Fruit fly (Drosophila melanogaster) whole organism, embryonic: ENCODE data around the gene Rab40.

Experiments used
- Asciz ChIP-seq: fragments of 200-800 bp; sonication (Bioruptor generic); optimal IDR thresholded peaks from 2 replicates; lab custom pipeline; 2017; ENCODE audit warnings: missing biosample characterization, mild to moderate bottlenecking, missing genetic modification characterization, missing genetic modification reagents
- BtbVII ChIP-seq: fragments of 200-800 bp; sonication (Bioruptor generic); optimal IDR thresholded peaks from 3 replicates; lab custom pipeline; 2017; ENCODE audit warnings: missing biosample characterization, mild to moderate bottlenecking, missing genetic modification characterization
- CG10209 ChIP-seq: fragments of 200-800 bp; sonication (Bioruptor generic); optimal IDR thresholded peaks from 3 replicates; lab custom pipeline; 2017; ENCODE audit warnings: missing biosample characterization, mild to moderate bottlenecking, missing genetic modification characterization, missing genetic modification reagents
- CG10321 ChIP-seq: fragments of 200-800 bp; sonication (Bioruptor generic); IDR thresholded peaks from 2 replicates; pipeline ENCODE4 v1.3.6; 2022; ENCODE audit warnings: missing biosample characterization, missing genetic modification characterization
- CG10366 ChIP-seq: fragments of 200-800 bp; sonication (Bioruptor generic); IDR thresholded peaks from 2 replicates; pipeline ENCODE4 v1.3.6; 2022; ENCODE audit warnings: missing biosample characterization, missing genetic modification characterization
- CG10431 ChIP-seq: fragments of 200-800 bp; sonication (Bioruptor generic); optimal IDR thresholded peaks from 3 replicates; lab custom pipeline; 2018; ENCODE audit warnings: missing biosample characterization, mild to moderate bottlenecking, missing genetic modification characterization
- CG10462 ChIP-seq: fragments of 200-800 bp; sonication (Bioruptor generic); optimal IDR thresholded peaks from 2 replicates; lab custom pipeline; 2016; ENCODE audit warnings: missing biosample characterization, missing genetic modification characterization
- CG10543 ChIP-seq: fragments of 200-800 bp; sonication (Bioruptor generic); optimal IDR thresholded peaks from 3 replicates; lab custom pipeline; 2017; ENCODE audit warnings: missing biosample characterization, mild to moderate bottlenecking, missing genetic modification characterization, moderate library complexity
- CG11085 ChIP-seq: fragments of 200-800 bp; sonication (Bioruptor generic); IDR thresholded peaks from 2 replicates; pipeline ENCODE4 v1.3.6; 2022; ENCODE audit warnings: missing biosample characterization, missing genetic modification characterization
- CG13624 ChIP-seq: fragments of 200-800 bp; sonication (Bioruptor generic); optimal IDR thresholded peaks from 2 replicates; lab custom pipeline; 2016; ENCODE audit warnings: missing biosample characterization, missing genetic modification characterization
- CG13775 ChIP-seq: fragments of 200-800 bp; sonication (Bioruptor generic); optimal IDR thresholded peaks from 3 replicates; lab custom pipeline; 2017; ENCODE audit warnings: missing biosample characterization, mild to moderate bottlenecking, missing genetic modification characterization
- CG15011 ChIP-seq: fragments of 200-800 bp; sonication (Bioruptor generic); optimal IDR thresholded peaks from 3 replicates; lab custom pipeline; 2018; ENCODE audit warnings: missing biosample characterization, mild to moderate bottlenecking, missing genetic modification characterization
- CG17568 ChIP-seq: fragments of 200-800 bp; sonication (Bioruptor generic); optimal IDR thresholded peaks from 2 replicates; lab custom pipeline; 2018; ENCODE audit warnings: missing biosample characterization, mild to moderate bottlenecking, missing genetic modification characterization, moderate library complexity
- CG30020 ChIP-seq: fragments of 200-800 bp; optimal IDR thresholded peaks from 2 replicates; lab custom pipeline; 2019; ENCODE audit warnings: missing biosample characterization, mild to moderate bottlenecking, missing genetic modification characterization, moderate library complexity
- CG33557 ChIP-seq: fragments of 200-800 bp; sonication (Bioruptor generic); optimal IDR thresholded peaks from 2 replicates; lab custom pipeline; 2019; ENCODE audit warnings: missing biosample characterization, mild to moderate bottlenecking, missing genetic modification characterization, moderate library complexity
- CG34422 ChIP-seq: fragments of 200-800 bp; sonication (Bioruptor generic); IDR thresholded peaks from 3 replicates; pipeline ENCODE4 v1.3.6; 2022; ENCODE audit warnings: missing biosample characterization, missing genetic modification characterization
- CG4282 ChIP-seq: fragments of 200-800 bp; sonication (Bioruptor generic); optimal IDR thresholded peaks from 2 replicates; lab custom pipeline; 2016; ENCODE audit warnings: missing biosample characterization, missing genetic modification characterization
- CG4404 ChIP-seq: fragments of 200-800 bp; sonication (Bioruptor generic); IDR thresholded peaks from 2 replicates; pipeline ENCODE4 v1.3.6; 2022; ENCODE audit warnings: missing biosample characterization, missing genetic modification characterization
- CG6272 ChIP-seq: fragments of 200-800 bp; sonication (Bioruptor generic); IDR thresholded peaks from 2 replicates; pipeline ENCODE4 v1.3.6; 2022; ENCODE audit warnings: missing biosample characterization, missing genetic modification characterization
- CG8388 ChIP-seq: fragments of 200-800 bp; sonication (Bioruptor generic); optimal IDR thresholded peaks from 2 replicates; lab custom pipeline; 2019; ENCODE audit warnings: missing biosample characterization, mild to moderate bottlenecking, missing genetic modification characterization, moderate library complexity
- CG9932 ChIP-seq: fragments of 200-800 bp; sonication (Bioruptor generic); IDR thresholded peaks from 2 replicates; pipeline ENCODE4 v1.3.6; 2022; ENCODE audit warnings: missing biosample characterization, missing genetic modification characterization
- CHES-1-like ChIP-seq: fragments of 200-800 bp; sonication (Bioruptor generic); optimal IDR thresholded peaks from 2 replicates; lab custom pipeline; 2016; ENCODE audit warnings: missing biosample characterization, missing genetic modification characterization
- CoRest ChIP-seq: fragments of 200-800 bp; sonication (Bioruptor generic); optimal IDR thresholded peaks from 3 replicates; lab custom pipeline; 2018; ENCODE audit warnings: missing biosample characterization, mild to moderate bottlenecking, missing genetic modification characterization, moderate library complexity
- E2f1 ChIP-seq: fragments of 200-800 bp; sonication (Bioruptor generic); IDR thresholded peaks from 2 replicates; pipeline ENCODE4 v1.3.6; 2022; ENCODE audit warnings: missing biosample characterization, missing genetic modification characterization
- Eip74EF ChIP-seq, 2 experiments: fragments of 200-800 bp in 1 of 2; fragments of >200 bp in 1 of 2; sonication (Bioruptor generic) in 1 of 2; optimal IDR thresholded peaks; 2 replicates each; lab custom pipeline; 2017 to 2019; ENCODE audit warnings: missing biosample characterization in 2 of 2, missing genetic modification characterization in 2 of 2, mild to moderate bottlenecking in 1 of 2, moderate library complexity in 1 of 2
- NK7.1 ChIP-seq: fragments of 200-800 bp; sonication (Bioruptor generic); optimal IDR thresholded peaks from 3 replicates; lab custom pipeline; 2016; ENCODE audit warnings: missing biosample characterization, missing genetic modification characterization
- Rfx ChIP-seq: fragments of 200-800 bp; sonication (Bioruptor generic); IDR thresholded peaks from 2 replicates; pipeline ENCODE4 v1.3.6; 2022; ENCODE audit warnings: missing biosample characterization, missing genetic modification characterization
- Sin3A ChIP-seq: fragments of >200 bp; optimal IDR thresholded peaks from 2 replicates; lab custom pipeline; 2018
- Six4 ChIP-seq: fragments of 200-800 bp; sonication (Bioruptor generic); optimal IDR thresholded peaks from 2 replicates; lab custom pipeline; 2016; ENCODE audit warnings: missing biosample characterization, missing genetic modification characterization
- Tbp ChIP-seq: fragments of >200 bp; optimal IDR thresholded peaks from 2 replicates; lab custom pipeline; 2018; ENCODE audit warnings: missing biosample characterization, missing genetic modification characterization
- Vsx1 ChIP-seq: fragments of 200-800 bp; sonication (Bioruptor generic); optimal IDR thresholded peaks from 2 replicates; lab custom pipeline; 2017; ENCODE audit warnings: missing biosample characterization, mild to moderate bottlenecking, missing genetic modification characterization, missing genetic modification reagents
- amos ChIP-seq: fragments of 200-800 bp; sonication (Bioruptor generic); IDR thresholded peaks from 2 replicates; pipeline ENCODE4 v1.3.6; 2022; ENCODE audit warnings: missing biosample characterization, missing genetic modification characterization; ENCODE audit not compliant: partially characterized antibody
- caup ChIP-seq: fragments of 200-800 bp; sonication (Bioruptor generic); optimal IDR thresholded peaks from 3 replicates; lab custom pipeline; 2017; ENCODE audit warnings: missing biosample characterization, mild to moderate bottlenecking, missing genetic modification characterization, moderate library complexity; ENCODE audit not compliant: severe bottlenecking
- ci ChIP-seq: fragments of 200-800 bp; sonication (Bioruptor generic); IDR thresholded peaks from 3 replicates; pipeline ENCODE4 v1.3.6; 2022; ENCODE audit warnings: missing biosample characterization, missing genetic modification characterization
- disco-r ChIP-seq: fragments of 200-800 bp; sonication (Bioruptor generic); optimal IDR thresholded peaks from 2 replicates; lab custom pipeline; 2016; ENCODE audit warnings: missing biosample characterization, missing genetic modification characterization
- gcm ChIP-seq: fragments of 200-800 bp; sonication (Bioruptor generic); optimal IDR thresholded peaks from 2 replicates; lab custom pipeline; 2019; ENCODE audit warnings: missing biosample characterization, mild to moderate bottlenecking, missing genetic modification characterization, moderate library complexity
- h ChIP-seq: fragments of >200 bp; optimal IDR thresholded peaks from 2 replicates; lab custom pipeline; 2017
- hth ChIP-seq: fragments of >200 bp; optimal IDR thresholded peaks from 2 replicates; lab custom pipeline; 2017; ENCODE audit warnings: inconsistent platforms
- jing ChIP-seq: fragments of 200-800 bp; sonication (Bioruptor generic); optimal IDR thresholded peaks from 2 replicates; lab custom pipeline; 2018; ENCODE audit warnings: missing biosample characterization, mild to moderate bottlenecking, missing genetic modification characterization
- lbe ChIP-seq: fragments of 200-800 bp; sonication (Bioruptor generic); optimal IDR thresholded peaks from 2 replicates; lab custom pipeline; 2016; ENCODE audit warnings: missing biosample characterization, mild to moderate bottlenecking, missing genetic modification characterization
- lilli ChIP-seq: fragments of 200-800 bp; sonication (Bioruptor generic); optimal IDR thresholded peaks from 3 replicates; lab custom pipeline; 2016; ENCODE audit warnings: missing biosample characterization, missing genetic modification characterization
- mirr ChIP-seq: fragments of 200-800 bp; sonication (Bioruptor generic); optimal IDR thresholded peaks from 3 replicates; lab custom pipeline; 2018; ENCODE audit warnings: missing biosample characterization, mild to moderate bottlenecking, missing genetic modification characterization
- pb ChIP-seq: fragments of 200-800 bp; sonication (Bioruptor generic); optimal IDR thresholded peaks from 3 replicates; lab custom pipeline; 2016; ENCODE audit warnings: missing biosample characterization, missing genetic modification characterization
- phol ChIP-seq: fragments of 200-800 bp; sonication (Bioruptor generic); optimal IDR thresholded peaks from 3 replicates; lab custom pipeline; 2018; ENCODE audit warnings: missing biosample characterization, mild to moderate bottlenecking, missing genetic modification characterization, moderate library complexity
- prd ChIP-seq, 3 experiments: fragments of >200 bp in 2 of 3; fragments of 200-800 bp in 1 of 3; sonication (Bioruptor generic) in 1 of 3; optimal IDR thresholded peaks in 2 of 3; IDR thresholded peaks in 1 of 3; 2 replicates in 2 of 3; 3 replicates in 1 of 3; pipeline versions ENCODE4 v1.3.6 to Lab custom; 2017 to 2022; ENCODE audit warnings: missing biosample characterization in 1 of 3, missing genetic modification characterization in 1 of 3
- pros ChIP-seq: fragments of 200-800 bp; sonication (Bioruptor generic); optimal IDR thresholded peaks from 3 replicates; lab custom pipeline; 2019; ENCODE audit warnings: missing biosample characterization, mild to moderate bottlenecking, missing genetic modification characterization, moderate library complexity
- salm ChIP-seq: fragments of 200-800 bp; sonication (Bioruptor generic); optimal IDR thresholded peaks from 2 replicates; lab custom pipeline; 2018; ENCODE audit warnings: missing biosample characterization, mild to moderate bottlenecking, missing genetic modification characterization
- sima ChIP-seq: fragments of 200-800 bp; sonication (Bioruptor generic); optimal IDR thresholded peaks from 2 replicates; lab custom pipeline; 2016; ENCODE audit warnings: missing biosample characterization, missing genetic modification characterization
- sisA ChIP-seq: fragments of 200-800 bp; sonication (Bioruptor generic); IDR thresholded peaks from 2 replicates; pipeline ENCODE4 v1.3.6; 2022; ENCODE audit warnings: missing biosample characterization, missing genetic modification characterization
- sr ChIP-seq: fragments of 200-800 bp; sonication (Bioruptor generic); IDR thresholded peaks from 3 replicates; pipeline ENCODE4 v1.3.6; 2022; ENCODE audit warnings: missing biosample characterization, missing genetic modification characterization
- vnd ChIP-seq: fragments of 200-800 bp; sonication (Bioruptor generic); IDR thresholded peaks from 3 replicates; pipeline ENCODE4 v1.3.6; 2022; ENCODE audit warnings: missing biosample characterization, missing genetic modification characterization; ENCODE audit not compliant: partially characterized antibody
- yki ChIP-seq: fragments of >200 bp; optimal IDR thresholded peaks from 3 replicates; lab custom pipeline; 2018

Rab40 gene

DNA sequence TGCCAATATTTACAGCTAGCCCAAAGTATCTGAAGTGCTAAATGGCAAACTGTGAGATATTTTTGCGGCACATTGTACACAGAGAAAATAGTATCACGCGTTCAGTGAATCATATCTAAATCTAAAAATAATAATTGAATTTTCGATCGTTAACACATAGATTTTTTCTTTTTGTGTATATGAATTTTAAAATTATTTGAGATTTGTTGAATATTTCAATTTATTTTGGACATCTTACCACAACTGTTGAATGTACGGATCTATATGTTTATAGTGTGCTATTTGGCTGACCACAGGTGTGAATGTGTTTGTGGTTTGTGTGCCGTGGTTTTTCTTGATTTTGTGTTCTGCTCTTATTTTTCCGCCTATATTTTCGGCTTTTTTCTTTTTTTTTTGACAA, 6.9 kb upstream of the Rab40 start (continued):
- TF ChIP-seq Vsx1 (GFP tag; lab: Kevin White, UChicago) (no peak), sr (no peak), Six4 (peak; percentile 50), Rfx (GFP tag; lab: Robert Waterston, UW) (peak; percentile 74), CG30020 (tag; lab: Kevin White, UChicago) (no peak), CG10543 (GFP tag; lab: Kevin White, UChicago) (no peak), CG4404 (GFP tag; lab: Robert Waterston, UW) (no peak), CG6272 (GFP tag; lab: Robert Waterston, UW) (no peak), NK7.1 (GFP tag; lab: Kevin White, UChicago) (no peak), CG10366 (GFP tag; lab: Robert Waterston, UW) (0 out of 2 replicates have a peak, but pooled peaks have one; percentile 40), CG17568 (GFP tag; lab: Kevin White, UChicago) (no peak), salm (no peak), CG10321 (no peak), lbe (GFP tag; lab: Kevin White, UChicago) (no peak), CG11085 (GFP tag; lab: Robert Waterston, UW) (0 out of 2 replicates have a peak, but pooled peaks have one; percentile 33), BtbVII (GFP tag; lab: Kevin White, UChicago) (peak; percentile 41), prd (optimal IDR thresholded peaks at IDR 0.05; lab: Kevin White, UChicago) (no peak), prd (GFP tag; IDR thresholded peaks at IDR 0.05; lab: Robert Waterston, UW) (peak; percentile 60; the same call in 2 of the 3 replicates), phol (tag; lab: Kevin White, UChicago) (peak; percentile 61), hth (lab: Kevin White, UChicago) (no peak), caup (GFP tag; lab: Kevin White, UChicago) (peak; percentile 19), vnd (GFP tag; lab: Robert Waterston, UW) (no peak), CG9932 (GFP tag; lab: Robert Waterston, UW) (peak; percentile 75), CHES-1-like (peak; percentile 7), yki (lab: Kevin White, UChicago) (no peak), E2f1 (GFP tag; lab: Robert Waterston, UW) (0 out of 2 replicates have a peak, but pooled peaks have one; percentile 8), sima (GFP tag; lab: Kevin White, UChicago) (no peak), Tbp (no peak), lilli (GFP tag; lab: Kevin White, UChicago) (peak; percentile 67), pb (GFP tag; lab: Kevin White, UChicago) (peak; percentile 7), CG34422 (GFP tag; lab: Robert Waterston, UW) (no peak), CG15011 (GFP tag; lab: Kevin White, UChicago) (peak; percentile 46), mirr (GFP tag; lab: Kevin White, UChicago) (no peak), CG10209 (peak; percentile 67), CoRest (tag; lab: Kevin White, UChicago) (peak; percentile 69), sisA (peak; percentile 61; the same call in 1 of the 2 replicates), amos (GFP tag; lab: Robert Waterston, UW) (no peak), CG13775 (GFP tag; lab: Kevin White, UChicago) (peak; percentile 64), CG8388 (GFP tag; lab: Kevin White, UChicago) (peak; percentile 47), CG4282 (GFP tag; lab: Kevin White, UChicago) (no peak), CG10431 (GFP tag; lab: Kevin White, UChicago) (no peak), gcm (GFP tag; lab: Kevin White, UChicago) (no peak), CG10462 (GFP tag; lab: Kevin White, UChicago) (no peak), ci (GFP tag; lab: Robert Waterston, UW) (no peak), pros (GFP tag; lab: Kevin White, UChicago) (no peak), disco-r (GFP tag; lab: Kevin White, UChicago) (no peak), CG33557 (GFP tag; lab: Kevin White, UChicago) (no peak), h (lab: Kevin White, UChicago) (no peak), Sin3A (no peak), jing (GFP tag; lab: Kevin White, UChicago) (no peak), Eip74EF (GFP tag; optimal IDR thresholded peaks at IDR 0.05; lab: Kevin White, UChicago) (no peak), Asciz (GFP tag; lab: Kevin White, UChicago) (peak; percentile 24), CG13624 (GFP tag; lab: Kevin White, UChicago) (no peak)
